Worm (Caenorhabditis elegans) whole organism, late embryonic: ENCODE data around the gene F10E7.5.

Source experiments
- C08G9.2 ChIP-seq: sonication (generic microtip); optimal IDR thresholded peaks from 2 replicates; lab custom pipeline; 2016; ENCODE audit warnings: mild to moderate bottlenecking, missing genetic modification characterization, moderate library complexity, missing compliant biosample characterization
- F13H6.1 ChIP-seq: sonication (generic microtip); optimal IDR thresholded peaks from 2 replicates; lab custom pipeline; 2016; ENCODE audit warnings: missing genetic modification characterization, missing compliant biosample characterization
- K02D7.2 ChIP-seq: sonication (generic microtip); optimal IDR thresholded peaks from 2 replicates; lab custom pipeline; 2017; ENCODE audit warnings: mild to moderate bottlenecking, missing genetic modification characterization, missing compliant biosample characterization
- ahr-1 ChIP-seq: sonication (generic microtip); optimal IDR thresholded peaks from 2 replicates; lab custom pipeline; 2016; ENCODE audit warnings: missing genetic modification characterization, missing compliant biosample characterization
- ceh-18 ChIP-seq: sonication (generic microtip); optimal IDR thresholded peaks from 2 replicates; lab custom pipeline; 2016; ENCODE audit warnings: missing genetic modification characterization, missing compliant biosample characterization
- ceh-24 ChIP-seq: sonication (generic microtip); optimal IDR thresholded peaks from 2 replicates; lab custom pipeline; 2016; ENCODE audit warnings: mild to moderate bottlenecking, missing genetic modification characterization, missing compliant biosample characterization
- ceh-30 ChIP-seq: fragments of 150-350 bp; optimal IDR thresholded peaks from 2 replicates; lab custom pipeline; 2014; ENCODE audit warnings: missing biosample characterization, missing genetic modification characterization
- ceh-31 ChIP-seq: sonication (generic microtip); optimal IDR thresholded peaks from 2 replicates; lab custom pipeline; 2016; ENCODE audit warnings: missing genetic modification characterization, missing compliant biosample characterization
- ceh-34 ChIP-seq: sonication (generic microtip); optimal IDR thresholded peaks from 2 replicates; lab custom pipeline; 2016; ENCODE audit warnings: mild to moderate bottlenecking, missing genetic modification characterization, missing compliant biosample characterization
- ceh-45 ChIP-seq: fragments of 200-800 bp; sonication (Bioruptor generic); IDR thresholded peaks from 2 replicates; pipeline ENCODE4 v1.3.6; 2022; ENCODE audit warnings: missing genetic modification reagents, missing genetic modification characterization, missing compliant biosample characterization
- ceh-48 ChIP-seq: sonication (generic microtip); optimal IDR thresholded peaks from 2 replicates; lab custom pipeline; 2016; ENCODE audit warnings: missing genetic modification characterization, inconsistent platforms, missing compliant biosample characterization
- ceh-6 ChIP-seq: fragments of 200-800 bp; sonication (Bioruptor generic); optimal IDR thresholded peaks from 2 replicates; lab custom pipeline; 2018; ENCODE audit warnings: mild to moderate bottlenecking, missing genetic modification characterization, missing compliant biosample characterization
- che-1 ChIP-seq: sonication (generic microtip); optimal IDR thresholded peaks from 2 replicates; lab custom pipeline; 2016; ENCODE audit warnings: mild to moderate bottlenecking, missing genetic modification characterization, missing compliant biosample characterization
- elt-2 ChIP-seq: sonication (generic microtip); optimal IDR thresholded peaks from 2 replicates; lab custom pipeline; 2016; ENCODE audit warnings: missing genetic modification reagents, missing genetic modification characterization, missing compliant biosample characterization
- eyg-1 ChIP-seq: sonication (generic microtip); optimal IDR thresholded peaks from 2 replicates; lab custom pipeline; 2016; ENCODE audit warnings: missing genotype, missing genetic modification characterization, missing compliant biosample characterization
- fax-1 ChIP-seq: sonication (generic microtip); optimal IDR thresholded peaks from 2 replicates; lab custom pipeline; 2016; ENCODE audit warnings: missing genotype, missing genetic modification characterization, missing compliant biosample characterization
- fkh-6 ChIP-seq: sonication (generic microtip); optimal IDR thresholded peaks from 2 replicates; lab custom pipeline; 2016; ENCODE audit warnings: missing genetic modification characterization, missing compliant biosample characterization
- hlh-13 ChIP-seq: fragments of 200-800 bp; sonication (Bioruptor generic); optimal IDR thresholded peaks from 2 replicates; lab custom pipeline; 2018; ENCODE audit warnings: mild to moderate bottlenecking, missing genetic modification characterization, missing compliant biosample characterization
- hlh-30 ChIP-seq: sonication (generic microtip); optimal IDR thresholded peaks from 2 replicates; lab custom pipeline; 2017; ENCODE audit warnings: antibody characterized with exemption, missing genetic modification characterization, missing compliant biosample characterization; ENCODE audit not compliant: insufficient read depth
- hlh-6 ChIP-seq: sonication (generic microtip); optimal IDR thresholded peaks from 2 replicates; lab custom pipeline; 2016; ENCODE audit warnings: missing genotype, missing genetic modification characterization, missing compliant biosample characterization
- hlh-8 ChIP-seq: sonication (generic microtip); optimal IDR thresholded peaks from 2 replicates; lab custom pipeline; 2016; ENCODE audit warnings: missing genotype, missing genetic modification characterization, missing compliant biosample characterization
- lim-6 ChIP-seq: sonication (generic microtip); optimal IDR thresholded peaks from 2 replicates; lab custom pipeline; 2016; ENCODE audit warnings: missing genetic modification characterization, missing compliant biosample characterization
- lin-11 ChIP-seq: fragments of 200-800 bp; sonication (Bioruptor generic); optimal IDR thresholded peaks from 2 replicates; lab custom pipeline; 2018; ENCODE audit warnings: mild to moderate bottlenecking, missing genetic modification characterization, missing compliant biosample characterization
- madf-2 ChIP-seq: sonication (generic microtip); optimal IDR thresholded peaks from 2 replicates; lab custom pipeline; 2017; ENCODE audit warnings: missing genetic modification characterization, missing compliant biosample characterization
- nhr-11 ChIP-seq: fragments of 150-350 bp; optimal IDR thresholded peaks from 2 replicates; lab custom pipeline; 2014; ENCODE audit warnings: missing biosample characterization, missing genetic modification characterization
- npax-4 ChIP-seq: sonication (generic microtip); optimal IDR thresholded peaks from 2 replicates; lab custom pipeline; 2016; ENCODE audit warnings: missing genetic modification characterization, missing compliant biosample characterization
- pag-3 ChIP-seq: sonication (generic microtip); optimal IDR thresholded peaks from 2 replicates; lab custom pipeline; 2016; ENCODE audit warnings: missing compliant biosample characterization, missing genetic modification characterization, borderline replicate concordance
- pat-9 ChIP-seq: fragments of 200-800 bp; sonication (Bioruptor generic); optimal IDR thresholded peaks from 2 replicates; lab custom pipeline; 2018; ENCODE audit warnings: mild to moderate bottlenecking, missing genetic modification characterization, moderate library complexity, missing compliant biosample characterization
- pax-1 ChIP-seq: fragments of 150-350 bp; optimal IDR thresholded peaks from 2 replicates; lab custom pipeline; 2014; ENCODE audit warnings: missing biosample characterization, missing genetic modification characterization
- pha-4 ChIP-seq: fragments of 150-350 bp; optimal IDR thresholded peaks from 2 replicates; lab custom pipeline; 2018; ENCODE audit warnings: missing biosample characterization, missing genetic modification reagents, missing genetic modification characterization
- ref-2 ChIP-seq: sonication (generic microtip); optimal IDR thresholded peaks from 2 replicates; lab custom pipeline; 2016; ENCODE audit warnings: missing genetic modification characterization, missing compliant biosample characterization
- sdc-2 ChIP-seq: sonication (generic microtip); optimal IDR thresholded peaks from 2 replicates; lab custom pipeline; 2016; ENCODE audit warnings: missing genotype, missing genetic modification characterization, missing compliant biosample characterization
- sox-4 ChIP-seq: sonication (generic microtip); optimal IDR thresholded peaks from 2 replicates; lab custom pipeline; 2017; ENCODE audit warnings: mild to moderate bottlenecking, missing genetic modification characterization, inconsistent platforms, missing compliant biosample characterization
- syd-9 ChIP-seq: sonication (generic microtip); optimal IDR thresholded peaks from 2 replicates; lab custom pipeline; 2016; ENCODE audit warnings: mild to moderate bottlenecking, missing genetic modification characterization, moderate library complexity, missing compliant biosample characterization
- tbx-2 ChIP-seq: sonication (generic microtip); optimal IDR thresholded peaks from 2 replicates; lab custom pipeline; 2016; ENCODE audit warnings: missing genetic modification characterization, missing compliant biosample characterization
- ttx-3 ChIP-seq: sonication (generic microtip); optimal IDR thresholded peaks from 2 replicates; lab custom pipeline; 2016; ENCODE audit warnings: missing genetic modification reagents, missing genetic modification characterization, missing compliant biosample characterization
- unc-55 ChIP-seq: sonication (generic microtip); optimal IDR thresholded peaks from 2 replicates; lab custom pipeline; 2017; ENCODE audit warnings: missing biosample characterization, missing genetic modification reagents, missing genetic modification characterization
- unc-86 ChIP-seq: sonication (generic microtip); optimal IDR thresholded peaks from 2 replicates; lab custom pipeline; 2016; ENCODE audit warnings: missing genetic modification characterization, missing compliant biosample characterization
- zip-5 ChIP-seq: sonication (generic microtip); optimal IDR thresholded peaks from 2 replicates; lab custom pipeline; 2016; ENCODE audit warnings: missing genetic modification characterization, missing compliant biosample characterization

Gene F10E7.5

DNA sequence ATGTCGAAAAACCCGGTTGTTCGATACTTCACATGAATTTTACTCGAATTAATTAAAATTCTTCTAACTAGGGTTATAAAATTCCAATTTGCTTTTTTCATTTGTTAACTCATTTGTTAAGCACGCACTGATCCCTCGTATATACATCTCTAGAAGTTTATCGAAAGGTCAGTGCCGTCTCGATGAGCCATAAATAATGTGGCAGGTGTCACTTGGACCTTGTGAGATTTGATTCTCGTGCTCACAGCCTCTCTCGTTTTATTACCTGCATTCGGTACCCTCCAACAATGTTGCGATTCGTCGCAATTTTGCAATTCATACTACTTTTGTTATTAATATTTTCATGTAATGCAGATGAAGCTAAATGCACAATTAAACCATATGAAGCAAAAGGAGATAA is 4.6 kb downstream of the F10E7.5 start, which contains the start of gene spon-1:
Gene spon-1 (plus strand): TSS at position 208 of the 400 bp plus-strand sequence.
- TF ChIP-seq unc-86 (tag; lab: Kevin White, UChicago) (no peak), unc-55 (GFP tag; lab: Kevin White, UChicago) (peak; percentile 54)

DNA sequence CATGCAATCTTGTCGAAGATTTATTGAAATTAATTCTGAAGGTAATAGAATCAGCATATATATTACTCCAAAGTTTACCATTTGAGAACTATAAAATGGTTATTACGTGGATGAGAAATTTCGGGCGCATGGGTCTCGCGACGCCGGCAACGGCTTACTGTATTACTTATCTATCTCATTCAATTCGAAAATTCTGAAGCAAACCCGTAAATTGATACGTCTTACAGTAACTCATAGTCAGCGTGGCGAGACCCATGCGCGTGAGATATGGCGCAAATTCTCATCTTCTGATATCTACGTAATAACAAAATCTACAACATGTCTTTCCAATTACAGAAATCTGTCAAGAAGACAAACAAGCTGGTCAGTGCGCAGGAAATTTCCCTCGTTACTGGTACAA is 7.7 kb downstream of the F10E7.5 start:
- TF ChIP-seq pat-9 (tag; lab: Kevin White, UChicago): no peak
- TF ChIP-seq, all 69 proteins: peak for 0

DNA sequence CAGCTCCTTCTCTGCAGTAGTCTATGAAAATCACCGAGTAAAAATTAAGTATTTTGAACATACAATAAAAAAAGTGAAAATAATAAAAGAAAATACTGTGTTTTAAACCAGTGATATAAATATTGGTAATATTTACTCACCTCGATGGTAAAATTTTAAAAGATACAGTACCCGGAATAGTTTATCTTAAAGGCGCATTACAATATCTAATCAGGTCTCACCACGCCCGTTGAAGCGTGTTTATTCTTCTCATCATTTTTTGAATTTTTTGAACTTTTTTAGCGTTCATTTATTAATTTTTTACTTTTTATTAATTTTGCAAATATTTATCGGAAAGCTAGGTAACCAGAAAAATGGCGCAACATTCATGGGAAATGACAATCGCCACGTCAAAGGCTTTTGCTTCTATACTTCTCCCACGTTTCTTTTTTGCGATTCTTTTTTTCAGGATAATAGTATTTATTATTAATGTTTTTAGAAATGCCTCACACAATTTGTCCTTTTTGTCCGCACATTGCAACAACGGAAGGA is 10.0 kb downstream of the F10E7.5 start, which contains the start of gene F10E7.2:
Gene F10E7.2 (plus strand): TSS at position 481 of the 531 bp plus-strand sequence.
- TF ChIP-seq hlh-8 (tag; lab: Kevin White, UChicago) (no peak), zip-5 (tag; lab: Kevin White, UChicago) (no peak), lin-11 (tag; lab: Kevin White, UChicago) (no peak), ceh-30 (tag; lab: Kevin White, UChicago) (no peak)

DNA sequence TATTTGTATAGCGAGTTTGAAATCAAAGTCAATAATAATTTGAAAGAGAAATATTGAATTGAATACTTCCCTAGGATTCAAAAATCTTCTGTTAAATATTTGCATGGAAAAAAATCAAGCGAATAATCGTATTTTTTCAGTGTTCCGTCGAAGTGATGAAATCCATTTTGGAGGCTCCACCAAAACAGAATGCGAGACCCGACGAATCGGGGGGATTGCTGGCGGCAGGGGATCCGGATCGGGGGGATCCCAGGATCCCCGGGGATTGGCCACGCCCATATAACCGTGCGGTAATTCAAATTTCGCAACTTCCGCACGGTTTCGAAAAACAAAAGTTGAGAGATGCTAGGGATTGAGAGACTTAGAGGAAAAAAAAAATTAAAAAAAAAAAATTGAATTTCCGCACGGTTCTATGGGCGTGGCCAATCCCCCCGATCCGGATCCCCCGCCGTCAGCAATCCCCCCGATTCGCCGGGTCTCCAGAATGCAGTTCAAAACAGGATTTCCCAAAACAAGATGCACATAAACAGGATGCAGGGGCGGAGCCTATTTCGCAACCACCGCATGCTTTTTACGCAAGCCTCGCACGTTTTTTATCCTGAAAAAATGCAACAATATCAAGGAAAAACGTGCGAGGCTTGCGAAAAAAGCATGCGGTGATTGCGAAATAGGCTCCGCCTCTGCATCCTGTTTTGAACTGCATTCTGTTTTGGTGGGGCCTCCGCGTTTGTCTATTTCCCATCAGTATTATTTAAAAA is 11.1 kb downstream of the F10E7.5 start, which contains the start of gene F10E7.11:
Gene F10E7.11 (minus strand): TSS at position 232 of the 758 bp plus-strand sequence.
- TF ChIP-seq ceh-34 (tag; lab: Kevin White, UChicago) (peak; percentile 16), ceh-48 (tag; lab: Kevin White, UChicago) (no peak), ceh-24 (tag; lab: Kevin White, UChicago) (no peak), pag-3 (tag; lab: Kevin White, UChicago) (no peak), tbx-2 (peak; percentile 59), ceh-18 (tag; lab: Kevin White, UChicago) (no peak), fkh-6 (tag; lab: Kevin White, UChicago) (no peak), zip-5 (tag; lab: Kevin White, UChicago) (peak; percentile 29), hlh-6 (tag; lab: Kevin White, UChicago) (no peak), ref-2 (tag; lab: Kevin White, UChicago) (peak; percentile 23), C08G9.2 (tag; lab: Kevin White, UChicago) (peak; percentile 9), ceh-6 (GFP tag; lab: Kevin White, UChicago) (no peak), che-1 (tag; lab: Kevin White, UChicago) (no peak), K02D7.2 (no peak), nhr-11 (tag; lab: Kevin White, UChicago) (no peak), ttx-3 (tag; lab: Kevin White, UChicago) (no peak), elt-2 (no peak), npax-4 (no peak), eyg-1 (tag; lab: Kevin White, UChicago) (no peak), ceh-45 (GFP tag; lab: Robert Waterston, UW) (no peak), ceh-31 (peak; percentile 25), hlh-30 (tag; lab: Kevin White, UChicago) (no peak), lim-6 (tag; lab: Kevin White, UChicago) (no peak)

DNA sequence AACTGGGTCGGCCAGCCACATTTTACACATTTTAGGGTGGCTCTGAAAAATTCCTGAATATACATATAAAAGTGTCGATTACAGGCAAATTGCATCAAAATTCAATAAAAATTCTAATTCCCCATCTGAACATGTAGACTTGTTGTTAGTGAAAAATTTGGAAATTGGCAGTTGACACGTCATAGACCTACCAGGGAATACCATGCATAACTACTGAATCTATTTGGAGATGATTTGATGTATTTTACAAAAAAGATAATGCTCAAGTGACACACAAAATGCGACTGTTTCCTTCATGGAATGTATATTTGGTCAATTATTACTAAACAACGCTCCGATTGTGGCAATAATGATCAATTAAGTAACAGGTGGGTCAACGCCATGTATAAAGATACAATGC is 14.7 kb downstream of the F10E7.5 start, which contains the start of gene F10E7.1:
Gene F10E7.1 (plus strand): TSS at position 301 of the 400 bp plus-strand sequence.
- TF ChIP-seq ahr-1 (tag; lab: Kevin White, UChicago): no peak
- TF ChIP-seq madf-2 (tag; lab: Kevin White, UChicago): no peak
- no peak for TF ChIP-seq pax-1 (tag; lab: Kevin White, UChicago)
- no peak for TF ChIP-seq syd-9
- no peak for TF ChIP-seq sox-4 (tag; lab: Kevin White, UChicago)
- no peak for TF ChIP-seq F13H6.1
- no peak for TF ChIP-seq sdc-2 (tag; lab: Kevin White, UChicago)
- TF ChIP-seq fax-1: no peak
- TF ChIP-seq ceh-48 (tag; lab: Kevin White, UChicago): no peak
- TF ChIP-seq pag-3 (tag; lab: Kevin White, UChicago): no peak
- TF ChIP-seq hlh-13 (GFP tag; lab: Kevin White, UChicago): no peak
- no peak for TF ChIP-seq pha-4 (tag; lab: Kevin White, UChicago)
